Worm (Caenorhabditis elegans) whole organism, young adult: ENCODE measurements around the gene F47G3.3.

Experiments used
- Y56A3A.18 ChIP-seq: fragments of 200-800 bp; sonication (Bioruptor generic); IDR thresholded peaks from 2 replicates; pipeline ENCODE4 v1.3.6; 2022; ENCODE audit warnings: missing genetic modification reagents, missing genetic modification characterization, missing compliant biosample characterization
- akir-1 ChIP-seq: fragments of 200-800 bp; sonication (Bioruptor generic); optimal IDR thresholded peaks from 2 replicates; lab custom pipeline; 2018; ENCODE audit warnings: mild to moderate bottlenecking, missing genetic modification characterization, moderate library complexity, missing compliant biosample characterization
- athp-1 ChIP-seq: sonication (generic microtip); optimal IDR thresholded peaks from 2 replicates; lab custom pipeline; 2017; ENCODE audit warnings: mild to moderate bottlenecking, missing genetic modification characterization, missing compliant biosample characterization
- ceh-40 ChIP-seq: fragments of 200-800 bp; sonication (Bioruptor generic); IDR thresholded peaks from 2 replicates; pipeline ENCODE4 v1.3.6; 2022; ENCODE audit warnings: missing genetic modification characterization, missing compliant biosample characterization
- ceh-79 ChIP-seq: sonication (generic microtip); optimal IDR thresholded peaks from 2 replicates; lab custom pipeline; 2017; ENCODE audit warnings: mild to moderate bottlenecking, missing genetic modification characterization, missing compliant biosample characterization
- gei-17 ChIP-seq: fragments of 200-800 bp; sonication (Bioruptor generic); optimal IDR thresholded peaks from 2 replicates; lab custom pipeline; 2018; ENCODE audit warnings: mild to moderate bottlenecking, missing genetic modification characterization, missing compliant biosample characterization
- nhr-179 ChIP-seq: sonication (generic microtip); optimal IDR thresholded peaks from 2 replicates; lab custom pipeline; 2016; ENCODE audit warnings: mild to moderate bottlenecking, missing genetic modification characterization, missing compliant biosample characterization
- nhr-90 ChIP-seq: sonication (generic microtip); optimal IDR thresholded peaks from 2 replicates; lab custom pipeline; 2016; ENCODE audit warnings: missing genotype, mild to moderate bottlenecking, missing genetic modification characterization, missing compliant biosample characterization
- sea-2 ChIP-seq: fragments of 200-800 bp; sonication (Bioruptor generic); IDR thresholded peaks from 2 replicates; pipeline ENCODE4 v1.3.6; 2022; ENCODE audit warnings: missing genetic modification characterization, missing compliant biosample characterization
- somi-1 ChIP-seq: fragments of 200-800 bp; sonication (Bioruptor generic); optimal IDR thresholded peaks from 2 replicates; lab custom pipeline; 2018; ENCODE audit warnings: mild to moderate bottlenecking, missing genetic modification characterization, missing compliant biosample characterization
- unc-62 ChIP-seq: fragments of 150-350 bp; optimal IDR thresholded peaks from 2 replicates; lab custom pipeline; 2014; ENCODE audit warnings: missing biosample characterization, missing genetic modification reagents, missing genetic modification characterization

ce11 chrX:2344666-2345065 lies 31.1 kb upstream of the F47G3.3 start, which contains the start of gene nlp-2:
- TF ChIP-seq athp-1 (tag; lab: Kevin White, UChicago) (no peak), ceh-79 (tag; lab: Kevin White, UChicago) (no peak), nhr-90 (no peak), nhr-179 (tag; lab: Kevin White, UChicago) (no peak), unc-62 (GFP tag; lab: Kevin White, UChicago) (no peak), somi-1 (GFP tag; lab: Kevin White, UChicago) (no peak), akir-1 (GFP tag; lab: Kevin White, UChicago) (no peak), sea-2 (no peak), ceh-40 (no peak), gei-17 (GFP tag; lab: Kevin White, UChicago) (no peak), Y56A3A.18 (GFP tag; lab: Robert Waterston, UW) (no peak)
